Worm (Caenorhabditis elegans): ENCODE data around the gene F59E12.3.

DNA sequence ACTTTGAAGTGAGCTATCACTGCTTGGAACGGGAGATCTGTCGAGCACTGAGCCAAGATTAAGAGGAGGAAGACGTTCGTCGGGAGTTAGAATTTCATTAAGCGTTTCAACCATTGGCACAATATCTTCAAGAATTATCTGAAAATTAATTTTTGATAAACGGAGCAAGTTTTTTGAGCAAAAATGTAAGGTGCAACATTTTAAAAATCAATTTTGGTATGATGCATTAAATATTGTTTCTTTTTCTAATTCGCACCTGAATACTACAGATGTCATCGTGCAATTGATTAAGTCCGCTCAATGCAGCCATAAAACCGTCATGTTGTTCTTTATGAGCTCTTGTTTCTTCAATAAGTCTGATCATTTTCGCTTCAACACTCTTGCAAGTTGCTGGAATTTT lies 10.1 kb downstream of the F59E12.3 start, which contains the start of gene ddl-1:
- TF ChIP-seq elt-3 (tag; optimal IDR thresholded peaks at IDR 0.05) (no peak), ceh-9 (tag; optimal IDR thresholded peaks at IDR 0.05) (no peak), ceh-28 (tag; optimal IDR thresholded peaks at IDR 0.05) (no peak), nhr-11 (tag; optimal IDR thresholded peaks at IDR 0.05) (no peak), aly-2 (tag; optimal IDR thresholded peaks at IDR 0.05) (no peak), unc-39 (tag; optimal IDR thresholded peaks at IDR 0.05) (no peak), R02D3.7 (tag; optimal IDR thresholded peaks at IDR 0.05) (no peak), nhr-12 (tag; optimal IDR thresholded peaks at IDR 0.05) (no peak), unc-62 (GFP tag; optimal IDR thresholded peaks at IDR 0.05) (no peak), jun-1 (tag; optimal IDR thresholded peaks at IDR 0.05) (no peak), fos-1 (tag; optimal IDR thresholded peaks at IDR 0.05) (no peak), ama-1 (optimal IDR thresholded peaks at IDR 0.05) (no peak), nhr-23 (tag; optimal IDR thresholded peaks at IDR 0.05) (no peak), pha-4 (tag; optimal IDR thresholded peaks at IDR 0.05) (no peak)

Measured in whole organism, L3 larva.